Fruit fly (Drosophila melanogaster) whole organism, embryonic: ENCODE results near the gene CG7289.

Experiments
- Adf1 ChIP-seq: fragments of 200-800 bp; sonication (Bioruptor generic); IDR thresholded peaks from 2 replicates; pipeline ENCODE4 v1.3.6; 2022; ENCODE audit warnings: missing biosample characterization, missing genetic modification characterization
- C15 ChIP-seq: fragments of 200-800 bp; sonication (Bioruptor generic); IDR thresholded peaks from 3 replicates; pipeline ENCODE4 v1.3.6; 2022; ENCODE audit warnings: missing biosample characterization, missing genetic modification characterization
- CG10366 ChIP-seq: fragments of 200-800 bp; sonication (Bioruptor generic); IDR thresholded peaks from 2 replicates; pipeline ENCODE4 v1.3.6; 2022; ENCODE audit warnings: missing biosample characterization, missing genetic modification characterization
- CG10654 ChIP-seq: fragments of 200-800 bp; sonication (Bioruptor generic); optimal IDR thresholded peaks from 2 replicates; lab custom pipeline; 2016; ENCODE audit warnings: missing biosample characterization, missing genetic modification characterization
- CG14441 ChIP-seq: fragments of 200-800 bp; sonication (Bioruptor generic); IDR thresholded peaks from 2 replicates; pipeline ENCODE4 v1.3.6; 2022; ENCODE audit warnings: missing biosample characterization, missing genetic modification characterization
- CG1529 ChIP-seq: fragments of 200-800 bp; sonication (Bioruptor generic); optimal IDR thresholded peaks from 3 replicates; lab custom pipeline; 2018; ENCODE audit warnings: missing biosample characterization, missing genetic modification characterization
- CG2116 ChIP-seq: fragments of 200-800 bp; sonication (Bioruptor generic); optimal IDR thresholded peaks from 3 replicates; lab custom pipeline; 2018; ENCODE audit warnings: missing biosample characterization, mild to moderate bottlenecking, missing genetic modification characterization
- CG2199 ChIP-seq: fragments of 200-800 bp; sonication (Bioruptor generic); IDR thresholded peaks from 3 replicates; pipeline ENCODE4 v1.3.6; 2022; ENCODE audit warnings: missing biosample characterization, missing genetic modification characterization
- CG4820 ChIP-seq: fragments of 200-800 bp; sonication (Bioruptor generic); optimal IDR thresholded peaks from 3 replicates; lab custom pipeline; 2016; ENCODE audit warnings: missing biosample characterization, missing genetic modification characterization
- CG4854 ChIP-seq: fragments of 200-800 bp; sonication (Bioruptor generic); optimal IDR thresholded peaks from 2 replicates; lab custom pipeline; 2016; ENCODE audit warnings: missing biosample characterization, missing genetic modification characterization, inconsistent platforms
- CG6765 ChIP-seq: fragments of 200-800 bp; sonication (Bioruptor generic); optimal IDR thresholded peaks from 3 replicates; lab custom pipeline; 2017; ENCODE audit warnings: missing biosample characterization, mild to moderate bottlenecking, missing genetic modification characterization
- CG8478 ChIP-seq: fragments of >200 bp; optimal IDR thresholded peaks from 2 replicates; lab custom pipeline; 2018
- CG9437 ChIP-seq: fragments of 200-800 bp; sonication (Bioruptor generic); optimal IDR thresholded peaks from 2 replicates; lab custom pipeline; 2018; ENCODE audit warnings: missing biosample characterization, mild to moderate bottlenecking, missing genetic modification characterization
- CkIIα-i1 ChIP-seq: fragments of 200-800 bp; sonication (Bioruptor generic); IDR thresholded peaks from 2 replicates; pipeline ENCODE4 v1.3.6; 2022; ENCODE audit warnings: missing biosample characterization, missing genetic modification characterization
- CoRest ChIP-seq: fragments of 200-800 bp; sonication (Bioruptor generic); optimal IDR thresholded peaks from 3 replicates; lab custom pipeline; 2018; ENCODE audit warnings: missing biosample characterization, mild to moderate bottlenecking, missing genetic modification characterization, moderate library complexity
- Elba2 ChIP-seq: fragments of 200-800 bp; sonication (Bioruptor generic); optimal IDR thresholded peaks from 3 replicates; lab custom pipeline; 2016; ENCODE audit warnings: missing biosample characterization, missing genetic modification characterization
- HLH4C ChIP-seq: fragments of 200-800 bp; sonication (Bioruptor generic); IDR thresholded peaks from 3 replicates; pipeline ENCODE4 v1.3.6; 2022; ENCODE audit warnings: missing biosample characterization, missing genetic modification characterization; ENCODE audit not compliant: partially characterized antibody
- HLHmδ ChIP-seq: fragments of 200-800 bp; sonication (Bioruptor generic); optimal IDR thresholded peaks from 2 replicates; lab custom pipeline; 2018; ENCODE audit warnings: missing biosample characterization, mild to moderate bottlenecking, missing genetic modification characterization, moderate library complexity
- HmgD ChIP-seq: fragments of 200-800 bp; sonication (Bioruptor generic); optimal IDR thresholded peaks from 3 replicates; lab custom pipeline; 2016; ENCODE audit warnings: missing biosample characterization, missing genetic modification characterization
- Lhr ChIP-seq: fragments of 200-800 bp; sonication (Bioruptor generic); optimal IDR thresholded peaks from 3 replicates; lab custom pipeline; 2017; ENCODE audit warnings: mild to moderate bottlenecking, missing biosample characterization, missing genetic modification reagents, missing genetic modification characterization
- Opbp ChIP-seq: fragments of 200-800 bp; sonication (Bioruptor generic); IDR thresholded peaks from 3 replicates; pipeline ENCODE4 v1.3.6; 2022; ENCODE audit warnings: missing biosample characterization, missing genetic modification characterization; ENCODE audit not compliant: partially characterized antibody
- Ptx1 ChIP-seq: fragments of 200-800 bp; sonication (Bioruptor generic); IDR thresholded peaks from 2 replicates; pipeline ENCODE4 v1.3.6; 2022; ENCODE audit warnings: missing biosample characterization, missing genetic modification characterization
- Sin3A ChIP-seq: fragments of >200 bp; optimal IDR thresholded peaks from 2 replicates; lab custom pipeline; 2018
- Sry-δ ChIP-seq: fragments of 200-800 bp; sonication (Bioruptor generic); optimal IDR thresholded peaks from 2 replicates; lab custom pipeline; 2016; ENCODE audit warnings: missing biosample characterization, missing genetic modification characterization
- abd-A ChIP-seq: fragments of 200-800 bp; sonication (Bioruptor generic); optimal IDR thresholded peaks from 3 replicates; lab custom pipeline; 2019; ENCODE audit warnings: missing biosample characterization, mild to moderate bottlenecking, missing genetic modification characterization, moderate library complexity
- ato ChIP-seq: fragments of 200-800 bp; sonication (Bioruptor generic); IDR thresholded peaks from 2 replicates; pipeline ENCODE4 v1.3.6; 2022; ENCODE audit warnings: missing biosample characterization, missing genetic modification characterization; ENCODE audit not compliant: partially characterized antibody
- bab2 ChIP-seq: fragments of 200-800 bp; sonication (Bioruptor generic); optimal IDR thresholded peaks from 2 replicates; lab custom pipeline; 2016; ENCODE audit warnings: missing biosample characterization, missing genetic modification characterization
- bsh ChIP-seq, 2 experiments: fragments of 200-800 bp; sonication (Bioruptor generic); optimal IDR thresholded peaks; 2 replicates each; lab custom pipeline; 2017 to 2018; ENCODE audit warnings: mild to moderate bottlenecking in 2 of 2, missing biosample characterization in 2 of 2, missing genetic modification characterization in 2 of 2, moderate library complexity in 1 of 2
- cg ChIP-seq: fragments of 200-800 bp; sonication (Bioruptor generic); optimal IDR thresholded peaks from 3 replicates; lab custom pipeline; 2019; ENCODE audit warnings: missing biosample characterization, mild to moderate bottlenecking, missing genetic modification characterization, moderate library complexity
- crol ChIP-seq: fragments of 200-800 bp; sonication (Bioruptor generic); IDR thresholded peaks from 2 replicates; pipeline ENCODE4 v1.3.6; 2022; ENCODE audit warnings: missing biosample characterization, missing genetic modification characterization
- fd102C ChIP-seq: fragments of 200-800 bp; sonication (Bioruptor generic); optimal IDR thresholded peaks from 2 replicates; lab custom pipeline; 2018; ENCODE audit warnings: missing biosample characterization, mild to moderate bottlenecking, missing genetic modification characterization, moderate library complexity
- gem ChIP-seq: fragments of 200-800 bp; sonication (Bioruptor generic); optimal IDR thresholded peaks from 2 replicates; lab custom pipeline; 2019; ENCODE audit warnings: missing biosample characterization, mild to moderate bottlenecking, missing genetic modification characterization, moderate library complexity
- gfzf ChIP-seq: fragments of 200-800 bp; sonication (Bioruptor generic); optimal IDR thresholded peaks from 2 replicates; lab custom pipeline; 2016; ENCODE audit warnings: missing biosample characterization, mild to moderate bottlenecking, missing genetic modification characterization, moderate library complexity
- insv ChIP-seq, 2 experiments: fragments of 200-800 bp; sonication (Bioruptor generic); optimal IDR thresholded peaks; 3 replicates each; lab custom pipeline; 2016 to 2018; ENCODE audit warnings: missing biosample characterization in 2 of 2, missing genetic modification characterization in 2 of 2
- nerfin-1 ChIP-seq: fragments of 200-800 bp; sonication (Bioruptor generic); optimal IDR thresholded peaks from 3 replicates; lab custom pipeline; 2019; ENCODE audit warnings: missing biosample characterization, mild to moderate bottlenecking, missing genetic modification characterization, moderate library complexity
- nerfin-2 ChIP-seq: fragments of 200-800 bp; sonication (Bioruptor generic); IDR thresholded peaks from 2 replicates; pipeline ENCODE4 v1.3.6; 2022; ENCODE audit warnings: missing biosample characterization, missing genetic modification characterization; ENCODE audit not compliant: partially characterized antibody
- nmo ChIP-seq: fragments of 200-800 bp; sonication (Bioruptor generic); optimal IDR thresholded peaks from 2 replicates; lab custom pipeline; 2018; ENCODE audit warnings: missing biosample characterization, mild to moderate bottlenecking, missing genetic modification characterization, moderate library complexity
- otp ChIP-seq: fragments of 200-800 bp; sonication (Bioruptor generic); IDR thresholded peaks from 3 replicates; pipeline ENCODE4, ENCODE4 v1.3.6; 2022; ENCODE audit warnings: missing biosample characterization, missing genetic modification characterization
- pfk ChIP-seq: fragments of 200-800 bp; sonication (Bioruptor generic); optimal IDR thresholded peaks from 2 replicates; lab custom pipeline; 2018; ENCODE audit warnings: missing biosample characterization, mild to moderate bottlenecking, missing genetic modification characterization, moderate library complexity
- ro ChIP-seq: fragments of 200-800 bp; sonication (Bioruptor generic); IDR thresholded peaks from 2 replicates; pipeline ENCODE4 v1.3.6; 2022; ENCODE audit warnings: missing biosample characterization, missing genetic modification characterization
- row ChIP-seq: fragments of 200-800 bp; sonication (Bioruptor generic); IDR thresholded peaks from 3 replicates; pipeline ENCODE4 v1.3.6; 2022; ENCODE audit warnings: missing biosample characterization, missing genetic modification characterization
- run ChIP-seq: fragments of 200-800 bp; sonication (Bioruptor generic); optimal IDR thresholded peaks from 3 replicates; lab custom pipeline; 2018; ENCODE audit warnings: missing biosample characterization, mild to moderate bottlenecking, missing genetic modification characterization
- salm ChIP-seq: fragments of 200-800 bp; sonication (Bioruptor generic); optimal IDR thresholded peaks from 2 replicates; lab custom pipeline; 2018; ENCODE audit warnings: missing biosample characterization, mild to moderate bottlenecking, missing genetic modification characterization
- schlank ChIP-seq: fragments of 200-800 bp; sonication (Bioruptor generic); optimal IDR thresholded peaks from 2 replicates; lab custom pipeline; 2018; ENCODE audit warnings: missing biosample characterization, mild to moderate bottlenecking, missing genetic modification characterization
- sens ChIP-seq: fragments of 200-800 bp; sonication (Bioruptor generic); peaks from one replicate; lab custom pipeline; 2016; ENCODE audit warnings: missing biosample characterization, missing genetic modification characterization
- stwl ChIP-seq: fragments of 200-800 bp; sonication (Bioruptor generic); optimal IDR thresholded peaks from 3 replicates; lab custom pipeline; 2018; ENCODE audit warnings: missing biosample characterization, mild to moderate bottlenecking, missing genetic modification characterization, moderate library complexity
- tgo ChIP-seq: fragments of 200-800 bp; sonication (Bioruptor generic); IDR thresholded peaks from 3 replicates; pipeline ENCODE4 v1.3.6; 2022; ENCODE audit warnings: missing biosample characterization, missing genetic modification characterization
- tio ChIP-seq: fragments of 200-800 bp; sonication (Bioruptor generic); optimal IDR thresholded peaks from 2 replicates; lab custom pipeline; 2017; ENCODE audit warnings: missing biosample characterization, missing genetic modification characterization, inconsistent platforms
- tll ChIP-seq, 2 experiments: fragments of 200-800 bp in 1 of 2; fragments of >200 bp in 1 of 2; sonication (Bioruptor generic) in 1 of 2; optimal IDR thresholded peaks; 2 replicates each; lab custom pipeline; 2017 to 2019; ENCODE audit warnings: missing biosample characterization in 2 of 2, missing genetic modification characterization in 2 of 2, mild to moderate bottlenecking in 1 of 2, moderate library complexity in 1 of 2
- zfh2 ChIP-seq: fragments of 200-800 bp; sonication (Bioruptor generic); optimal IDR thresholded peaks from 2 replicates; lab custom pipeline; 2016; ENCODE audit warnings: missing biosample characterization, missing genetic modification characterization

CG7289 gene

DNA sequence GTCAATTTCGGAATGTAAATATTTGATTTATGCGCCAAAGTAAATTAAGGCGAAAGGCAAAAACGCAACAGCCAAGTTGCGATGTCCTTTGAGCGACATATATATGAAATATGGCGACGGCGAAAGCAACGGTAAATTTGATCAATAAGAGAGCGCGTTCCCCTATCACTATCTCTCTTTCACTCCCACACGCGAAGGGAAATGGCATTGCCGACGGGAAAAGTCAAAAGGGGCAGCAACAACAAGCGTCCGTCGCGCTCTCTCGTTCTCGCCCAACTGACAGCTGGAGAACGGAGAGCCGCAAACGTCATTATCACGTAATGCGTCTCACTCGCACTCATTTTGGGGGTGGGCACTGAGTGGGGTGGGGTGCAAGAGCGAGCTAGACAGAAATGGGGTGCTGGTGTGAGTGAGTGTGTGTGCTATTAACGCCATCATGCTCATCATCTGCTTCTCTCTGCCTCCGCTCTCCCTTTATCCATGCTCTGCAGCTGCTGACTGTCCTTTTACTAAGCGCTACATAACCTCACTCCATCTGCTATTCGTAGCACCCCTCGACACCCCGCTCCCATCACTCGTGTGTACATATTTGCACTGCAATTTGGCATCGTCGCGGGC, 11.6 kb upstream of the CG7289 start, which contains the start of gene erm (continued):
- no peak for TF ChIP-seq CG1529 (GFP tag; lab: Kevin White, UChicago)
- no peak for TF ChIP-seq tgo (GFP tag; lab: Robert Waterston, UW)
- TF ChIP-seq Sin3A, result no peak
- TF ChIP-seq ato, result no peak; the same call in 1 of the 2 replicates
- TF ChIP-seq sens (GFP tag; lab: Kevin White, UChicago), result peak; percentile 76
- TF ChIP-seq crol (GFP tag; lab: Robert Waterston, UW), result peak; percentile 91
- TF ChIP-seq CG14441 (GFP tag; lab: Robert Waterston, UW), result no peak
- TF ChIP-seq Lhr (GFP tag; lab: Kevin White, UChicago), result no peak
- TF ChIP-seq Opbp (GFP tag; lab: Robert Waterston, UW), result 0 out of 3 replicates have a peak, but pooled peaks have one; percentile 38
- no peak for TF ChIP-seq stwl (tag; lab: Kevin White, UChicago)
- no peak for TF ChIP-seq run (tag; lab: Kevin White, UChicago)
- 0 out of 3 replicates have a peak, but pooled peaks have one; percentile 28 for TF ChIP-seq HLH4C (GFP tag; lab: Robert Waterston, UW)
- TF ChIP-seq CG2199, result no peak
- peak; percentile 63 for TF ChIP-seq CG8478 (lab: Kevin White, UChicago)
- no peak for TF ChIP-seq CG10654 (GFP tag; lab: Kevin White, UChicago)
- TF ChIP-seq gem (tag; lab: Kevin White, UChicago), result no peak
- no peak for TF ChIP-seq Sry-δ (GFP tag; lab: Kevin White, UChicago)
- TF ChIP-seq Ptx1 (GFP tag; lab: Robert Waterston, UW), result no peak
- peak in 1 of 2 experiments; percentile 85 for TF ChIP-seq insv (GFP tag; optimal IDR thresholded peaks at IDR 0.05; lab: Kevin White, UChicago)
- TF ChIP-seq Elba2, result peak; percentile 57
- no peak for TF ChIP-seq HmgD
- TF ChIP-seq schlank, result no peak
- TF ChIP-seq nerfin-2 (GFP tag; lab: Robert Waterston, UW), result peak; percentile 31; the same call in 1 of the 2 replicates
- no peak for TF ChIP-seq zfh2 (GFP tag; lab: Kevin White, UChicago)
- peak; percentile 91 for TF ChIP-seq Adf1 (GFP tag; lab: Robert Waterston, UW)
- peak; percentile 78 for TF ChIP-seq abd-A
- no peak for TF ChIP-seq CG10366 (GFP tag; lab: Robert Waterston, UW)
- peak in 1 of 2 experiments; percentile 97 for TF ChIP-seq tll (GFP tag; optimal IDR thresholded peaks at IDR 0.05; lab: Kevin White, UChicago)
- TF ChIP-seq pfk (GFP tag; lab: Kevin White, UChicago), result no peak
- TF ChIP-seq fd102C (GFP tag; lab: Kevin White, UChicago), result no peak
- no peak for TF ChIP-seq CG2116
- TF ChIP-seq bab2, result no peak
- no peak for TF ChIP-seq C15 (GFP tag; lab: Robert Waterston, UW)
- peak; percentile 50 for TF ChIP-seq nerfin-1 (tag; lab: Kevin White, UChicago)
- TF ChIP-seq row, result no peak
- TF ChIP-seq CG9437, result no peak
- 0 out of 3 replicates have a peak, but pooled peaks have one; percentile 5 for TF ChIP-seq otp (GFP tag; lab: Robert Waterston, UW)
- no peak for TF ChIP-seq gfzf (GFP tag; lab: Kevin White, UChicago)
- peak; percentile 63 for TF ChIP-seq CoRest (tag; lab: Kevin White, UChicago)
- TF ChIP-seq CG6765 (GFP tag; lab: Kevin White, UChicago), result no peak
- no peak for TF ChIP-seq salm (tag; lab: Kevin White, UChicago)
- no peak for TF ChIP-seq tio (GFP tag; lab: Kevin White, UChicago)
- TF ChIP-seq CG4854 (GFP tag; lab: Kevin White, UChicago), result no peak
- TF ChIP-seq CG4820 (GFP tag; lab: Kevin White, UChicago), result no peak
- peak; percentile 44 for TF ChIP-seq nmo (GFP tag; lab: Kevin White, UChicago)
- no peak for TF ChIP-seq CkIIα-i1
- TF ChIP-seq HLHmδ, result no peak
- TF ChIP-seq bsh (GFP tag; optimal IDR thresholded peaks at IDR 0.05; lab: Kevin White, UChicago), result no peak
- TF ChIP-seq cg (GFP tag; lab: Kevin White, UChicago), result peak; percentile 92
- no peak for TF ChIP-seq ro
